Worm (Caenorhabditis elegans): ENCODE measurements around the gene C10A4.2.

ce11 chrX:7393167-7393566 is 16.9 kb upstream of the C10A4.2 start, which contains the start of gene gad-2:
- no peak for TF ChIP-seq ama-1 (optimal IDR thresholded peaks at IDR 0.05)
- no peak for TF ChIP-seq F13C5.2 (tag; optimal IDR thresholded peaks at IDR 0.05)
- no peak for TF ChIP-seq ets-7 (tag; optimal IDR thresholded peaks at IDR 0.05)
- no peak for TF ChIP-seq ceh-36 (tag; optimal IDR thresholded peaks at IDR 0.05)
- no peak for TF ChIP-seq aly-1 (tag; optimal IDR thresholded peaks at IDR 0.05)
- TF ChIP-seq pes-1 (GFP tag; IDR thresholded peaks at IDR 0.05): no peak
- no peak for TF ChIP-seq scrt-1 (GFP tag; IDR thresholded peaks at IDR 0.05)
- no peak for TF ChIP-seq tbx-37 (GFP tag; conservative IDR thresholded peaks at IDR 0.05)
- no peak for TF ChIP-seq B0310.2 (tag; optimal IDR thresholded peaks at IDR 0.05)
- no peak for TF ChIP-seq ceh-13 (GFP tag; optimal IDR thresholded peaks at IDR 0.05)
- TF ChIP-seq flt-1 (GFP tag; IDR thresholded peaks at IDR 0.05): no peak
- TF ChIP-seq sea-1 (GFP tag; conservative IDR thresholded peaks at IDR 0.05): no peak

All from whole organism, early embryonic.